Worm (Caenorhabditis elegans) whole organism, mixed stage, embryonic: ENCODE data around the gene C01B10.7.

Experiments
- M03D4.4 ChIP-seq: sonication (generic microtip); optimal IDR thresholded peaks from 2 replicates; lab custom pipeline; 2017; ENCODE audit warnings: mild to moderate bottlenecking, missing genetic modification characterization, missing compliant biosample characterization
- blmp-1 ChIP-seq: fragments of 150-350 bp; optimal IDR thresholded peaks from 2 replicates; lab custom pipeline; 2014; ENCODE audit warnings: missing biosample characterization, missing genetic modification characterization
- ceh-39 ChIP-seq: fragments of 150-350 bp; optimal IDR thresholded peaks from 2 replicates; lab custom pipeline; 2014; ENCODE audit warnings: missing biosample characterization, missing genetic modification characterization
- ceh-43 ChIP-seq: fragments of 200-800 bp; sonication (Bioruptor generic); optimal IDR thresholded peaks from 2 replicates; lab custom pipeline; 2018; ENCODE audit warnings: mild to moderate bottlenecking, missing genetic modification characterization, moderate library complexity, missing compliant biosample characterization
- ces-1 ChIP-seq: fragments of 150-350 bp; optimal IDR thresholded peaks from 2 replicates; lab custom pipeline; 2014; ENCODE audit warnings: missing biosample characterization, missing genetic modification reagents, missing genetic modification characterization
- cnd-1 ChIP-seq: fragments of 200-800 bp; sonication (Bioruptor generic); optimal IDR thresholded peaks from 2 replicates; lab custom pipeline; 2018; ENCODE audit warnings: mild to moderate bottlenecking, missing genetic modification characterization, missing compliant biosample characterization
- drap-1 ChIP-seq: fragments of 200-800 bp; sonication (Bioruptor generic); optimal IDR thresholded peaks from 3 replicates; lab custom pipeline; 2018; ENCODE audit warnings: mild to moderate bottlenecking, missing genetic modification characterization, missing compliant biosample characterization
- elt-1 ChIP-seq: sonication (generic microtip); optimal IDR thresholded peaks from 2 replicates; lab custom pipeline; 2017; ENCODE audit warnings: missing genetic modification characterization, mild to moderate bottlenecking, missing compliant biosample characterization, antibody characterized with exemption, moderate library complexity, borderline replicate concordance; ENCODE audit not compliant: insufficient read depth
- elt-3 ChIP-seq: fragments of 150-350 bp; optimal IDR thresholded peaks from 2 replicates; lab custom pipeline; 2014; ENCODE audit warnings: missing biosample characterization, missing genetic modification characterization
- flh-1 ChIP-seq: fragments of 200-800 bp; sonication (Bioruptor generic); optimal IDR thresholded peaks from 2 replicates; lab custom pipeline; 2018; ENCODE audit warnings: mild to moderate bottlenecking, missing genetic modification characterization, moderate library complexity, missing compliant biosample characterization
- ham-2 ChIP-seq: fragments of 200-800 bp; sonication (Bioruptor generic); optimal IDR thresholded peaks from 2 replicates; lab custom pipeline; 2018; ENCODE audit warnings: mild to moderate bottlenecking, missing genetic modification characterization, missing compliant biosample characterization
- lin-32 ChIP-seq: fragments of 200-800 bp; sonication (Bioruptor generic); optimal IDR thresholded peaks from 2 replicates; lab custom pipeline; 2018; ENCODE audit warnings: mild to moderate bottlenecking, missing genetic modification characterization, missing compliant biosample characterization
- lsy-2 ChIP-seq: fragments of 150-350 bp; optimal IDR thresholded peaks from 2 replicates; lab custom pipeline; 2014; ENCODE audit warnings: missing biosample characterization, missing genetic modification characterization
- mab-5 ChIP-seq: fragments of 150-350 bp; optimal IDR thresholded peaks from 2 replicates; lab custom pipeline; 2014; ENCODE audit warnings: missing biosample characterization, missing genetic modification characterization
- mep-1 ChIP-seq: fragments of 150-350 bp; optimal IDR thresholded peaks from 2 replicates; lab custom pipeline; 2017; ENCODE audit warnings: missing biosample characterization, missing genetic modification reagents, missing genetic modification characterization, inconsistent platforms
- mls-2 ChIP-seq: sonication (generic microtip); optimal IDR thresholded peaks from 2 replicates; lab custom pipeline; 2016; ENCODE audit warnings: mild to moderate bottlenecking, missing genetic modification characterization, moderate library complexity, missing compliant biosample characterization
- nhr-12 ChIP-seq: fragments of 150-350 bp; optimal IDR thresholded peaks from 2 replicates; lab custom pipeline; 2014; ENCODE audit warnings: missing biosample characterization, missing genetic modification characterization
- nhr-2 ChIP-seq: fragments of 150-350 bp; optimal IDR thresholded peaks from 2 replicates; lab custom pipeline; 2014; ENCODE audit warnings: missing biosample characterization, missing genetic modification characterization
- nhr-237 ChIP-seq: fragments of 150-350 bp; optimal IDR thresholded peaks from 2 replicates; lab custom pipeline; 2014; ENCODE audit warnings: missing biosample characterization, missing genetic modification characterization
- nhr-28 ChIP-seq: fragments of 150-350 bp; optimal IDR thresholded peaks from 2 replicates; lab custom pipeline; 2014; ENCODE audit warnings: missing biosample characterization, missing genetic modification characterization
- nhr-76 ChIP-seq: sonication (generic microtip); optimal IDR thresholded peaks from 2 replicates; lab custom pipeline; 2017; ENCODE audit warnings: missing biosample characterization, missing genetic modification characterization
- pha-4 ChIP-seq: fragments of 150-350 bp; optimal IDR thresholded peaks from 2 replicates; lab custom pipeline; 2018; ENCODE audit warnings: missing biosample characterization, missing genetic modification reagents, missing genetic modification characterization
- sem-2 ChIP-seq: fragments of 200-800 bp; sonication (Bioruptor generic); optimal IDR thresholded peaks from 2 replicates; lab custom pipeline; 2018; ENCODE audit warnings: mild to moderate bottlenecking, missing genetic modification characterization, missing compliant biosample characterization
- snpc-4 ChIP-seq: fragments of 150-350 bp; optimal IDR thresholded peaks from 2 replicates; lab custom pipeline; 2014; ENCODE audit warnings: missing biosample characterization, missing genetic modification characterization
- sptf-1 ChIP-seq: sonication (generic microtip); optimal IDR thresholded peaks from 2 replicates; lab custom pipeline; 2017; ENCODE audit warnings: mild to moderate bottlenecking, missing genetic modification characterization, moderate library complexity, missing compliant biosample characterization
- tbx-8 ChIP-seq: fragments of 200-800 bp; sonication (Bioruptor generic); optimal IDR thresholded peaks from 2 replicates; lab custom pipeline; 2018; ENCODE audit warnings: mild to moderate bottlenecking, missing genetic modification characterization, moderate library complexity, missing compliant biosample characterization
- unc-120 ChIP-seq: sonication (generic microtip); optimal IDR thresholded peaks from 2 replicates; lab custom pipeline; 2017; ENCODE audit warnings: missing genetic modification characterization, missing compliant biosample characterization; ENCODE audit not compliant: poor library complexity, severe bottlenecking
- unc-39 ChIP-seq: fragments of 150-350 bp; optimal IDR thresholded peaks from 2 replicates; lab custom pipeline; 2014; ENCODE audit warnings: missing biosample characterization, missing genetic modification characterization
- unc-62 ChIP-seq: fragments of 150-350 bp; optimal IDR thresholded peaks from 2 replicates; lab custom pipeline; 2014; ENCODE audit warnings: missing biosample characterization, missing genetic modification reagents, missing genetic modification characterization
- zip-8 ChIP-seq: fragments of 150-350 bp; optimal IDR thresholded peaks from 2 replicates; lab custom pipeline; 2014; ENCODE audit warnings: missing biosample characterization, missing genetic modification characterization
- ztf-11 ChIP-seq: fragments of 150-350 bp; optimal IDR thresholded peaks from 2 replicates; lab custom pipeline; 2014; ENCODE audit warnings: missing biosample characterization, missing genetic modification characterization

The C01B10.7 gene

ce11 chrIV:6606587-6606986 lies 31.8 kb upstream of the C01B10.7 start:
- no peak for TF ChIP-seq cnd-1
- TF ChIP-seq ceh-39 = no peak
- no peak for TF ChIP-seq sptf-1 (tag; lab: Kevin White, UChicago)
- no peak for TF ChIP-seq pha-4 (tag; lab: Kevin White, UChicago)
- no peak for TF ChIP-seq nhr-76
- TF ChIP-seq ham-2 (GFP tag; lab: Kevin White, UChicago) = no peak
- TF ChIP-seq nhr-12 (tag; lab: Kevin White, UChicago) = no peak
- no peak for TF ChIP-seq ceh-43 (GFP tag; lab: Kevin White, UChicago)
- TF ChIP-seq flh-1 = no peak
- TF ChIP-seq ztf-11 (tag; lab: Kevin White, UChicago) = no peak
- TF ChIP-seq zip-8 (tag; lab: Kevin White, UChicago) = no peak
- no peak for TF ChIP-seq lsy-2 (tag; lab: Kevin White, UChicago)
- no peak for TF ChIP-seq ces-1 (GFP tag; lab: Kevin White, UChicago)
- TF ChIP-seq nhr-237 (tag; lab: Kevin White, UChicago) = no peak
- no peak for TF ChIP-seq unc-62 (GFP tag; lab: Kevin White, UChicago)
- no peak for TF ChIP-seq nhr-2 (tag; lab: Kevin White, UChicago)
- no peak for TF ChIP-seq elt-1 (tag; lab: Kevin White, UChicago)
- no peak for TF ChIP-seq nhr-28 (tag; lab: Kevin White, UChicago)

- no peak for TF ChIP-seq tbx-8 (GFP tag; lab: Kevin White, UChicago)
- no peak for TF ChIP-seq sptf-1 (tag; lab: Kevin White, UChicago)
- TF ChIP-seq unc-120 (tag; lab: Kevin White, UChicago) = no peak
- no peak for TF ChIP-seq nhr-237 (tag; lab: Kevin White, UChicago)
- TF ChIP-seq zip-8 (tag; lab: Kevin White, UChicago) = no peak
- no peak for TF ChIP-seq nhr-12 (tag; lab: Kevin White, UChicago)
- TF ChIP-seq ceh-43 (GFP tag; lab: Kevin White, UChicago) = no peak
- no peak for TF ChIP-seq lsy-2 (tag; lab: Kevin White, UChicago)
- TF ChIP-seq unc-62 (GFP tag; lab: Kevin White, UChicago) = no peak
- TF ChIP-seq sem-2 (GFP tag; lab: Kevin White, UChicago) = no peak
- TF ChIP-seq mls-2 (tag; lab: Kevin White, UChicago) = no peak
- no peak for TF ChIP-seq drap-1 (GFP tag; lab: Kevin White, UChicago)
- TF ChIP-seq lin-32 = no peak
- no peak for TF ChIP-seq mab-5 (tag; lab: Kevin White, UChicago)
- TF ChIP-seq flh-1 = no peak
- no peak for TF ChIP-seq ztf-11 (tag; lab: Kevin White, UChicago)
- no peak for TF ChIP-seq nhr-28 (tag; lab: Kevin White, UChicago)
- no peak for TF ChIP-seq unc-39 (tag; lab: Kevin White, UChicago)
- no peak for TF ChIP-seq mep-1 (tag; lab: Kevin White, UChicago)
- no peak for TF ChIP-seq elt-3 (tag; lab: Kevin White, UChicago)
Observed at ce11 chrIV:6607059-6607458, 31.3 kb upstream of the C01B10.7 start.

ce11 chrIV:6613296-6613695 lies 25.1 kb upstream of the C01B10.7 start, which contains the start of gene drh-1:
TSS of gene drh-1 (minus strand) at chrIV:6613353.
- TF ChIP-seq M03D4.4 (tag; lab: Kevin White, UChicago) (no peak), nhr-12 (tag; lab: Kevin White, UChicago) (no peak), unc-62 (GFP tag; lab: Kevin White, UChicago) (no peak), sptf-1 (tag; lab: Kevin White, UChicago) (no peak), elt-3 (tag; lab: Kevin White, UChicago) (no peak), flh-1 (no peak), nhr-28 (tag; lab: Kevin White, UChicago) (no peak), drap-1 (GFP tag; lab: Kevin White, UChicago) (no peak), elt-1 (tag; lab: Kevin White, UChicago) (no peak), ham-2 (GFP tag; lab: Kevin White, UChicago) (no peak), unc-39 (tag; lab: Kevin White, UChicago) (no peak)

- no peak for TF ChIP-seq sptf-1 (tag; lab: Kevin White, UChicago)
- no peak for TF ChIP-seq zip-8 (tag; lab: Kevin White, UChicago)
- TF ChIP-seq mep-1 (tag; lab: Kevin White, UChicago) = no peak
- no peak for TF ChIP-seq pha-4 (tag; lab: Kevin White, UChicago)
- TF ChIP-seq nhr-2 (tag; lab: Kevin White, UChicago) = no peak
- TF ChIP-seq cnd-1 = no peak
- TF ChIP-seq nhr-12 (tag; lab: Kevin White, UChicago) = no peak
- TF ChIP-seq tbx-8 (GFP tag; lab: Kevin White, UChicago) = no peak
- no peak for TF ChIP-seq blmp-1 (tag; lab: Kevin White, UChicago)
- TF ChIP-seq ztf-11 (tag; lab: Kevin White, UChicago) = no peak
- no peak for TF ChIP-seq ces-1 (GFP tag; lab: Kevin White, UChicago)
- TF ChIP-seq M03D4.4 (tag; lab: Kevin White, UChicago) = no peak
- no peak for TF ChIP-seq snpc-4
- TF ChIP-seq, all 35 proteins: peak for 0
Observed at ce11 chrIV:6618607-6619006, 19.7 kb upstream of the C01B10.7 start.
